Worm (Caenorhabditis elegans) whole organism, L2 larva: ENCODE results near the gene tcl-2.

Source experiments
- ceh-82 ChIP-seq: fragments of 150-350 bp; optimal IDR thresholded peaks from 2 replicates; lab custom pipeline; 2014; ENCODE audit warnings: missing biosample characterization, missing genetic modification characterization
- lin-13 ChIP-seq: fragments of 150-350 bp; optimal IDR thresholded peaks from 2 replicates; lab custom pipeline; 2014; ENCODE audit warnings: missing biosample characterization, missing genetic modification reagents, missing genetic modification characterization
- mab-5 ChIP-seq: fragments of 150-350 bp; optimal IDR thresholded peaks from 2 replicates; lab custom pipeline; 2014; ENCODE audit warnings: missing biosample characterization, missing genetic modification characterization
- nhr-11 ChIP-seq: fragments of 150-350 bp; optimal IDR thresholded peaks from 2 replicates; lab custom pipeline; 2014; ENCODE audit warnings: missing biosample characterization, missing genetic modification characterization
- nhr-12 ChIP-seq: fragments of 150-350 bp; optimal IDR thresholded peaks from 2 replicates; lab custom pipeline; 2014; ENCODE audit warnings: missing biosample characterization, missing genetic modification characterization

ce11 chrIV:157809-158208 lies 21.1 kb upstream of the tcl-2 start, which contains the start of gene gegf-1:
- TF ChIP-seq nhr-11 (tag; lab: Kevin White, UChicago) (no peak), mab-5 (no peak), lin-13 (GFP tag; lab: Kevin White, UChicago) (no peak), ceh-82 (tag; lab: Kevin White, UChicago) (no peak), nhr-12 (tag; lab: Kevin White, UChicago) (no peak)
